Worm (Caenorhabditis elegans): Measurements from ENCODE around the gene com-1.

The com-1 gene

ce11 chrIII:10895817-10896413 is at the start of gene com-1:
Gene com-1 (plus strand): TSS chrIII:10896363.
- TF ChIP-seq C16A3.4 (tag; optimal IDR thresholded peaks at IDR 0.05) (peak; percentile 39), grh-1 (GFP tag; IDR thresholded peaks at IDR 0.05) (no peak), mep-1 (tag; optimal IDR thresholded peaks at IDR 0.05) (peak; percentile 55), pqm-1 (tag; optimal IDR thresholded peaks at IDR 0.05) (no peak), lin-35 (GFP tag; optimal IDR thresholded peaks at IDR 0.05) (peak; percentile 58 to 67), nhr-90 (tag; optimal IDR thresholded peaks at IDR 0.05; ENCODE audit: poor library complexity) (peak; percentile 3), isw-1 (GFP tag; IDR thresholded peaks at IDR 0.05) (no peak), nhr-11 (tag; optimal IDR thresholded peaks at IDR 0.05) (no peak), ceh-8 (GFP tag; optimal IDR thresholded peaks at IDR 0.05) (no peak), ets-5 (GFP tag; IDR thresholded peaks at IDR 0.05) (no peak), hlh-4 (tag; optimal IDR thresholded peaks at IDR 0.05) (no peak), mef-2 (tag; optimal IDR thresholded peaks at IDR 0.05) (no peak), nhr-20 (tag; optimal IDR thresholded peaks at IDR 0.05) (peak; percentile 29), snpc-4 (tag; optimal IDR thresholded peaks at IDR 0.05) (peak; percentile 22), ama-1 (optimal IDR thresholded peaks at IDR 0.05) (no peak), nhr-71 (tag; optimal IDR thresholded peaks at IDR 0.05) (peak; percentile 53), hlh-17 (GFP tag; optimal IDR thresholded peaks at IDR 0.05; ENCODE audit: borderline replicate concordance) (no peak), efl-1 (optimal IDR thresholded peaks at IDR 0.05) (peak; percentile 53 to 63), efl-1 (GFP tag; optimal IDR thresholded peaks at IDR 0.05 in 1 of 2) (peak; percentile 61 to 93), lin-15B (tag; optimal IDR thresholded peaks at IDR 0.05) (peak; percentile 60), xbp-1 (tag; optimal IDR thresholded peaks at IDR 0.05) (peak; percentile 14), swsn-7 (tag; optimal IDR thresholded peaks at IDR 0.05) (peak; percentile 29), dsc-1 (tag; optimal IDR thresholded peaks at IDR 0.05) (peak; percentile 15), Y116A8C.19 (tag; optimal IDR thresholded peaks at IDR 0.05; ENCODE audit: borderline replicate concordance) (no peak), snu-23 (GFP tag; optimal IDR thresholded peaks at IDR 0.05) (peak; percentile 54), ceh-63 (GFP tag; optimal IDR thresholded peaks at IDR 0.05) (no peak), nhr-85 (tag) (no peak), unc-98 (GFP tag; IDR thresholded peaks at IDR 0.05) (no peak), lsy-2 (tag; optimal IDR thresholded peaks at IDR 0.05) (peak; percentile 51 to 73), elt-3 (tag; optimal IDR thresholded peaks at IDR 0.05) (no peak), skn-1 (tag; optimal IDR thresholded peaks at IDR 0.05) (peak; percentile 42), zag-1 (tag; optimal IDR thresholded peaks at IDR 0.05) (no peak), dpl-1 (GFP tag; optimal IDR thresholded peaks at IDR 0.05) (peak; percentile 30 to 72 (median 42)), nhr-47 (tag; optimal IDR thresholded peaks at IDR 0.05) (peak; percentile 46), ceh-82 (tag; optimal IDR thresholded peaks at IDR 0.05) (peak in 2 of 3 experiments; percentile 56 to 59), blmp-1 (tag; optimal IDR thresholded peaks at IDR 0.05) (peak; percentile 58)

- TF ChIP-seq pqm-1 (tag; optimal IDR thresholded peaks at IDR 0.05) (no peak), alr-1 (tag; optimal IDR thresholded peaks at IDR 0.05; ENCODE audit: borderline replicate concordance) (no peak), mep-1 (tag; optimal IDR thresholded peaks at IDR 0.05) (peak; percentile 98), rnt-1 (tag; optimal IDR thresholded peaks at IDR 0.05) (peak; percentile 97), grh-1 (GFP tag; IDR thresholded peaks at IDR 0.05) (peak; percentile 94), nhr-71 (tag; optimal IDR thresholded peaks at IDR 0.05) (peak; percentile 97), mab-9 (GFP tag; IDR thresholded peaks at IDR 0.05) (peak; percentile 91), C04F5.9 (tag; optimal IDR thresholded peaks at IDR 0.05) (peak; percentile 86), nhr-85 (tag) (peak; percentile 97), zip-4 (GFP tag; optimal IDR thresholded peaks at IDR 0.05) (peak; percentile 87), nhr-76 (tag; optimal IDR thresholded peaks at IDR 0.05) (peak; percentile 43), lin-15B (tag; optimal IDR thresholded peaks at IDR 0.05) (peak; percentile 90), elt-2 (tag; optimal IDR thresholded peaks at IDR 0.05) (peak; percentile 84), fos-1 (tag; optimal IDR thresholded peaks at IDR 0.05) (peak; percentile 94), jun-1 (tag; optimal IDR thresholded peaks at IDR 0.05) (peak; percentile 94), tbx-2 (tag; optimal IDR thresholded peaks at IDR 0.05) (peak; percentile 98), hpl-2 (GFP tag; optimal IDR thresholded peaks at IDR 0.05) (peak; percentile 78), egl-27 (tag; optimal IDR thresholded peaks at IDR 0.05) (peak; percentile 37 to 70), unc-30 (tag; optimal IDR thresholded peaks at IDR 0.05) (peak; percentile 79), ceh-90 (tag; optimal IDR thresholded peaks at IDR 0.05) (peak; percentile 50), isw-1 (GFP tag; IDR thresholded peaks at IDR 0.05) (peak; percentile 94), pax-3 (tag; optimal IDR thresholded peaks at IDR 0.05) (peak; percentile 89), fkh-8 (tag; optimal IDR thresholded peaks at IDR 0.05) (peak; percentile 94)
These were observed 47.3 kb upstream of the com-1 start, which contains the start of the genes fbxb-85 and hex-3 for ce11 chrIII:10848858-10849257. Gene fbxb-85 (minus strand): TSS chrIII:10848963. Gene hex-3 (plus strand): TSS chrIII:10849222.
